Fruit fly (Drosophila melanogaster): ENCODE measurements around the gene CG1523.

CG1523 gene

DNA sequence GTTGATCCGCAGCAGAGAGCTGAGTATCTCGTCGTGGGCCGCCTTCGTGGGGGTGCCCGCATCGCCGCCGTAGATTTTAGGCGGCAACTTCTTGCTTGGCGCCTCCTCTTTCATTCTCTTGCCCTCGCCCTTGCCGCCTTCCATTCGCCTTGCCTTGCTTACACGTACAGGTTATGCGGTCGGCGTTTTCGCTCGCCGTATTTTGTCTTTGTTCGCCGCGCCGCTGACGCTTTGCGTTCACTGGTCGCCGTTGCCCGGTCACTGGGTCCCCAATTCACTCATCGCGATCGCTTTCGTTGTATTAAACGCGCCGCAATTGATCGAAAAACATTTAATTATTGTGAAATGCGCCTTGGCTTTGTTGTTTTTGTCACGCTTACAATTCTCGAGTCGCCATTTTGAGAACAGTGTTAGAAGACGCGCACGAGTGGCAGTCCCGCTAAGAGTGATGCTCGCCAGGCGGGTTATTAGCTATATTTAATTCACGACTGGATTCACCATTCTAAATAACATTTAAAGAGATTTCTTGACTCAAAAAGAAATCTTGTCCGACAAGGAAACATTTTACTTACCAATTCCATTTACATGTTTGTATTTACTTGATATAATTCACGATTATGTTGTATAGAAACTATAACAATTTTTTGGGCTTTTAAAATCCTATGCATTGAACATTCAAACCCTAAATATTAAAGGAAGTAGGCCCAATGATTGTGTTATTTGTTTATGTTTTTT is 8.4 kb downstream of the CG1523 start, which contains the start of gene wdn:
Gene wdn, minus strand, starts transcription at position 396 of the 735 bp plus-strand sequence.
- TF ChIP-seq achi (GFP tag; optimal IDR thresholded peaks at IDR 0.05) (no peak), Sox14 (GFP tag; optimal IDR thresholded peaks at IDR 0.05) (peak; percentile 66), CG1621 (tag; optimal IDR thresholded peaks at IDR 0.05) (no peak), CG6163 (GFP tag; IDR thresholded peaks at IDR 0.05) (no peak), CG31627 (GFP tag; optimal IDR thresholded peaks at IDR 0.05) (peak; percentile 13), Smox (GFP tag; optimal IDR thresholded peaks at IDR 0.05) (no peak), Hr4 (GFP tag; optimal IDR thresholded peaks at IDR 0.05) (no peak), CG3919 (GFP tag; optimal IDR thresholded peaks at IDR 0.05) (no peak), acj6 (GFP tag; optimal IDR thresholded peaks at IDR 0.05) (no peak), CG8632 (GFP tag; optimal IDR thresholded peaks at IDR 0.05) (no peak), CG6792 (GFP tag; optimal IDR thresholded peaks at IDR 0.05) (no peak), Hr39 (GFP tag; optimal IDR thresholded peaks at IDR 0.05) (no peak), OdsH (GFP tag; optimal IDR thresholded peaks at IDR 0.05) (no peak), Eip78C (GFP tag) (no peak), topi (GFP tag; optimal IDR thresholded peaks at IDR 0.05) (peak; percentile 1), lz (GFP tag; optimal IDR thresholded peaks at IDR 0.05) (peak; percentile 21), Eip93F (GFP tag; optimal IDR thresholded peaks at IDR 0.05) (no peak), CG11902 (GFP tag; optimal IDR thresholded peaks at IDR 0.05) (no peak), CG11294 (GFP tag; IDR thresholded peaks at IDR 0.05) (no peak), Gug (GFP tag; IDR thresholded peaks at IDR 0.05) (no peak), net (GFP tag; optimal IDR thresholded peaks at IDR 0.05) (no peak), ss (GFP tag; optimal IDR thresholded peaks at IDR 0.05) (no peak), CG6808 (GFP tag; optimal IDR thresholded peaks at IDR 0.05) (no peak), CG9139 (GFP tag; optimal IDR thresholded peaks at IDR 0.05) (no peak), Hr38 (GFP tag; optimal IDR thresholded peaks at IDR 0.05) (no peak), Lpt (GFP tag; optimal IDR thresholded peaks at IDR 0.05) (no peak), CG16779 (tag; optimal IDR thresholded peaks at IDR 0.05) (no peak), CG6854 (GFP tag; optimal IDR thresholded peaks at IDR 0.05) (no peak), eg (GFP tag; IDR thresholded peaks at IDR 0.05) (no peak), spab (GFP tag; optimal IDR thresholded peaks at IDR 0.05) (no peak), CG7368 (GFP tag; optimal IDR thresholded peaks at IDR 0.05) (no peak)

DNA sequence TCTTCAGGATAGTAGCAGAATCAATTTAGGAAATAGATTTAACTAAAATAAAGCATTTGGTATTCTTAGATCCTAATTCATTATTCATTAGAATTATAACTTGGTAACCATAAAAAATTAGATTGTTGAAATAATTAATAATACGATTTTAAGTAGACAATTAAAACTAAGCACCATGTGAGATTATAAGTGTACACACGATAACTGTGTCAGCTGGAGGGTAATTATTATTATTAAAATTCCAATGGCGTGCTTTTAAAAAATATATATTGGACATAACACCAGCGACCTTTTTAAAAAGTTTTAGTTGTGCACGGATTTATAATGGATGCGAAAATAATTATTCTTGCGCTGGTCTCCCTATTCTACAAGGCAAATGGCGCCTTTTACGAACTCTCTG is 13.1 kb downstream of the CG1523 start, which contains the start of gene CheB98a:
Gene CheB98a, plus strand, starts transcription at position 301 of the 400 bp plus-strand sequence.
- TF ChIP-seq CG11294 (GFP tag; IDR thresholded peaks at IDR 0.05) (no peak), Ets21C (GFP tag; optimal IDR thresholded peaks at IDR 0.05) (no peak), Eip78C (GFP tag) (no peak), vri (GFP tag; optimal IDR thresholded peaks at IDR 0.05) (no peak), CG32006 (GFP tag; optimal IDR thresholded peaks at IDR 0.05) (no peak), CG10631 (GFP tag; optimal IDR thresholded peaks at IDR 0.05) (no peak), CG3919 (GFP tag; optimal IDR thresholded peaks at IDR 0.05) (no peak)

DNA sequence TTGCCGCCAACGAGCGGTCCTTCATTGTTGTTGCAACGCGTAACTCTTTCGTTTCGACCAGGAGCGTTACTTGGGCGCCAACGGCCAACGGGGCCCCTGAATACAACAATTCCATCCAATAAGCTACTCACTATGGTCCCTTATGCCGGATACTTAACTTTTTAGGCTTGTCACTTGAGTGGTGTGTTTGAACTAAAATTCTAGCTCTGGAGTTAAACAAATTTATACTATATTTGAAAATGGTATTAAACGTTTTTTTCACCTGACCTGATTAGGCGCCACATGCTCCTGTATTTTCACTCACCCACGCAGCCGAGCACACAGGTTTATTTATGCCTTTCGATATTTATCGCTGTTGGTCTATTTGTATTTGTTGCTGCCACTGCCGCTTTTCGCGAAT is 14.3 kb downstream of the CG1523 start:
- TF ChIP-seq CG10631 (GFP tag; optimal IDR thresholded peaks at IDR 0.05) (no peak), cyc (GFP tag; optimal IDR thresholded peaks at IDR 0.05) (no peak), Sox15 (GFP tag; optimal IDR thresholded peaks at IDR 0.05) (no peak), topi (GFP tag; optimal IDR thresholded peaks at IDR 0.05) (peak; percentile 61), CG4318 (GFP tag; optimal IDR thresholded peaks at IDR 0.05) (no peak), Hr39 (GFP tag; optimal IDR thresholded peaks at IDR 0.05) (peak; percentile 31), acj6 (GFP tag; optimal IDR thresholded peaks at IDR 0.05) (peak; percentile 24), Hr38 (GFP tag; optimal IDR thresholded peaks at IDR 0.05) (no peak), svp (GFP tag) (peak; percentile 91), CG11902 (GFP tag; optimal IDR thresholded peaks at IDR 0.05) (peak; percentile 52), net (GFP tag; optimal IDR thresholded peaks at IDR 0.05) (no peak), vri (GFP tag; optimal IDR thresholded peaks at IDR 0.05) (no peak), esn (GFP tag; optimal IDR thresholded peaks at IDR 0.05) (peak; percentile 16), lz (GFP tag; optimal IDR thresholded peaks at IDR 0.05) (peak; percentile 17), CG11762 (GFP tag; optimal IDR thresholded peaks at IDR 0.05; ENCODE audit: insufficient read depth) (no peak), CG3919 (GFP tag; optimal IDR thresholded peaks at IDR 0.05) (no peak), CG9139 (GFP tag; optimal IDR thresholded peaks at IDR 0.05) (no peak), CG8119 (GFP tag; IDR thresholded peaks at IDR 0.05) (no peak), CG15336 (GFP tag; IDR thresholded peaks at IDR 0.05) (no peak), fd59A (GFP tag; optimal IDR thresholded peaks at IDR 0.05) (peak; percentile 29), CG7368 (GFP tag; optimal IDR thresholded peaks at IDR 0.05) (no peak), Sox14 (GFP tag; optimal IDR thresholded peaks at IDR 0.05) (peak; percentile 18), Ets21C (GFP tag; optimal IDR thresholded peaks at IDR 0.05) (peak; percentile 21), Lpt (GFP tag; optimal IDR thresholded peaks at IDR 0.05) (no peak), CG6276 (GFP tag; optimal IDR thresholded peaks at IDR 0.05) (no peak), CG31627 (GFP tag; optimal IDR thresholded peaks at IDR 0.05) (peak; percentile 44), CG10669 (GFP tag; optimal IDR thresholded peaks at IDR 0.05) (no peak), Eip78C (GFP tag) (peak; percentile 82)

Data from whole organism, prepupa.